Fruit fly (Drosophila melanogaster): Measurements from ENCODE around the gene tkv.

dm6 chr2L:5229239-5229638, 41.9 kb downstream of the tkv start:
- no peak for TF ChIP-seq CG13296 (GFP tag; optimal IDR thresholded peaks at IDR 0.05)
- no peak for TF ChIP-seq wor (GFP tag; IDR thresholded peaks at IDR 0.05)
- TF ChIP-seq CG31388 (GFP tag; optimal IDR thresholded peaks at IDR 0.05) = no peak
- TF ChIP-seq Ets97D (GFP tag; optimal IDR thresholded peaks at IDR 0.05) = no peak
- TF ChIP-seq Atf-2 (GFP tag; optimal IDR thresholded peaks at IDR 0.05) = no peak
- no peak for TF ChIP-seq Elba2 (GFP tag; optimal IDR thresholded peaks at IDR 0.05)
- TF ChIP-seq ac (GFP tag; optimal IDR thresholded peaks at IDR 0.05) = no peak
- TF ChIP-seq Scr (GFP tag; IDR thresholded peaks at IDR 0.05; ENCODE audit: partially characterized antibody) = no peak
- TF ChIP-seq CHES-1-like (GFP tag; optimal IDR thresholded peaks at IDR 0.05) = no peak
- no peak for TF ChIP-seq Dbx (GFP tag; IDR thresholded peaks at IDR 0.05)
